Worm (Caenorhabditis elegans) whole organism, mixed stage, embryonic: ENCODE results near the gene sru-6.
A peak's percentile ranks its signal among the peaks of the same experiment; 100 is the strongest.

ENCODE experiments used
- M03D4.4 ChIP-seq: sonication (generic microtip); optimal IDR thresholded peaks from 2 replicates; lab custom pipeline; 2017; ENCODE audit warnings: mild to moderate bottlenecking, missing genetic modification characterization, missing compliant biosample characterization
- bed-3 ChIP-seq: fragments of 200-800 bp; sonication (Bioruptor generic); optimal IDR thresholded peaks from 3 replicates; lab custom pipeline; 2018; ENCODE audit warnings: mild to moderate bottlenecking, missing genetic modification characterization, moderate library complexity, missing compliant biosample characterization
- blmp-1 ChIP-seq: fragments of 150-350 bp; optimal IDR thresholded peaks from 2 replicates; lab custom pipeline; 2014; ENCODE audit warnings: missing biosample characterization, missing genetic modification characterization
- ceh-39 ChIP-seq: fragments of 150-350 bp; optimal IDR thresholded peaks from 2 replicates; lab custom pipeline; 2014; ENCODE audit warnings: missing biosample characterization, missing genetic modification characterization
- ceh-43 ChIP-seq: fragments of 200-800 bp; sonication (Bioruptor generic); optimal IDR thresholded peaks from 2 replicates; lab custom pipeline; 2018; ENCODE audit warnings: mild to moderate bottlenecking, missing genetic modification characterization, moderate library complexity, missing compliant biosample characterization
- ceh-83 ChIP-seq: fragments of 200-800 bp; sonication (Bioruptor generic); optimal IDR thresholded peaks from 2 replicates; lab custom pipeline; 2018; ENCODE audit warnings: mild to moderate bottlenecking, missing genetic modification characterization, missing compliant biosample characterization
- ces-1 ChIP-seq: fragments of 150-350 bp; optimal IDR thresholded peaks from 2 replicates; lab custom pipeline; 2014; ENCODE audit warnings: missing biosample characterization, missing genetic modification reagents, missing genetic modification characterization
- cnd-1 ChIP-seq: fragments of 200-800 bp; sonication (Bioruptor generic); optimal IDR thresholded peaks from 2 replicates; lab custom pipeline; 2018; ENCODE audit warnings: mild to moderate bottlenecking, missing genetic modification characterization, missing compliant biosample characterization
- drap-1 ChIP-seq: fragments of 200-800 bp; sonication (Bioruptor generic); optimal IDR thresholded peaks from 3 replicates; lab custom pipeline; 2018; ENCODE audit warnings: mild to moderate bottlenecking, missing genetic modification characterization, missing compliant biosample characterization
- elt-1 ChIP-seq: sonication (generic microtip); optimal IDR thresholded peaks from 2 replicates; lab custom pipeline; 2017; ENCODE audit warnings: missing genetic modification characterization, mild to moderate bottlenecking, missing compliant biosample characterization, antibody characterized with exemption, moderate library complexity, borderline replicate concordance; ENCODE audit not compliant: insufficient read depth
- elt-3 ChIP-seq: fragments of 150-350 bp; optimal IDR thresholded peaks from 2 replicates; lab custom pipeline; 2014; ENCODE audit warnings: missing biosample characterization, missing genetic modification characterization
- flh-1 ChIP-seq: fragments of 200-800 bp; sonication (Bioruptor generic); optimal IDR thresholded peaks from 2 replicates; lab custom pipeline; 2018; ENCODE audit warnings: mild to moderate bottlenecking, missing genetic modification characterization, moderate library complexity, missing compliant biosample characterization
- ham-2 ChIP-seq: fragments of 200-800 bp; sonication (Bioruptor generic); optimal IDR thresholded peaks from 2 replicates; lab custom pipeline; 2018; ENCODE audit warnings: mild to moderate bottlenecking, missing genetic modification characterization, missing compliant biosample characterization
- hlh-1 ChIP-seq: fragments of 150-350 bp; optimal IDR thresholded peaks from 2 replicates; lab custom pipeline; 2014; ENCODE audit warnings: missing biosample characterization, missing genetic modification reagents, missing genetic modification characterization
- lin-13 ChIP-seq: fragments of 150-350 bp; optimal IDR thresholded peaks from 2 replicates; lab custom pipeline; 2014; ENCODE audit warnings: missing biosample characterization, missing genetic modification characterization
- lin-32 ChIP-seq: fragments of 200-800 bp; sonication (Bioruptor generic); optimal IDR thresholded peaks from 2 replicates; lab custom pipeline; 2018; ENCODE audit warnings: mild to moderate bottlenecking, missing genetic modification characterization, missing compliant biosample characterization
- lsy-2 ChIP-seq: fragments of 150-350 bp; optimal IDR thresholded peaks from 2 replicates; lab custom pipeline; 2014; ENCODE audit warnings: missing biosample characterization, missing genetic modification characterization
- mab-5 ChIP-seq: fragments of 150-350 bp; optimal IDR thresholded peaks from 2 replicates; lab custom pipeline; 2014; ENCODE audit warnings: missing biosample characterization, missing genetic modification characterization
- mep-1 ChIP-seq: fragments of 150-350 bp; optimal IDR thresholded peaks from 2 replicates; lab custom pipeline; 2017; ENCODE audit warnings: missing biosample characterization, missing genetic modification reagents, missing genetic modification characterization, inconsistent platforms
- mls-2 ChIP-seq: sonication (generic microtip); optimal IDR thresholded peaks from 2 replicates; lab custom pipeline; 2016; ENCODE audit warnings: mild to moderate bottlenecking, missing genetic modification characterization, moderate library complexity, missing compliant biosample characterization
- nhr-12 ChIP-seq: fragments of 150-350 bp; optimal IDR thresholded peaks from 2 replicates; lab custom pipeline; 2014; ENCODE audit warnings: missing biosample characterization, missing genetic modification characterization
- nhr-2 ChIP-seq: fragments of 150-350 bp; optimal IDR thresholded peaks from 2 replicates; lab custom pipeline; 2014; ENCODE audit warnings: missing biosample characterization, missing genetic modification characterization
- nhr-237 ChIP-seq: fragments of 150-350 bp; optimal IDR thresholded peaks from 2 replicates; lab custom pipeline; 2014; ENCODE audit warnings: missing biosample characterization, missing genetic modification characterization
- nhr-28 ChIP-seq: fragments of 150-350 bp; optimal IDR thresholded peaks from 2 replicates; lab custom pipeline; 2014; ENCODE audit warnings: missing biosample characterization, missing genetic modification characterization
- nhr-76 ChIP-seq: sonication (generic microtip); optimal IDR thresholded peaks from 2 replicates; lab custom pipeline; 2017; ENCODE audit warnings: missing biosample characterization, missing genetic modification characterization
- pha-4 ChIP-seq: fragments of 150-350 bp; optimal IDR thresholded peaks from 2 replicates; lab custom pipeline; 2018; ENCODE audit warnings: missing biosample characterization, missing genetic modification reagents, missing genetic modification characterization
- sem-2 ChIP-seq: fragments of 200-800 bp; sonication (Bioruptor generic); optimal IDR thresholded peaks from 2 replicates; lab custom pipeline; 2018; ENCODE audit warnings: mild to moderate bottlenecking, missing genetic modification characterization, missing compliant biosample characterization
- snpc-4 ChIP-seq: fragments of 150-350 bp; optimal IDR thresholded peaks from 2 replicates; lab custom pipeline; 2014; ENCODE audit warnings: missing biosample characterization, missing genetic modification characterization
- sptf-1 ChIP-seq: sonication (generic microtip); optimal IDR thresholded peaks from 2 replicates; lab custom pipeline; 2017; ENCODE audit warnings: mild to moderate bottlenecking, missing genetic modification characterization, moderate library complexity, missing compliant biosample characterization
- tbx-8 ChIP-seq: fragments of 200-800 bp; sonication (Bioruptor generic); optimal IDR thresholded peaks from 2 replicates; lab custom pipeline; 2018; ENCODE audit warnings: mild to moderate bottlenecking, missing genetic modification characterization, moderate library complexity, missing compliant biosample characterization
- unc-120 ChIP-seq: sonication (generic microtip); optimal IDR thresholded peaks from 2 replicates; lab custom pipeline; 2017; ENCODE audit warnings: missing genetic modification characterization, missing compliant biosample characterization; ENCODE audit not compliant: poor library complexity, severe bottlenecking
- unc-39 ChIP-seq: fragments of 150-350 bp; optimal IDR thresholded peaks from 2 replicates; lab custom pipeline; 2014; ENCODE audit warnings: missing biosample characterization, missing genetic modification characterization
- unc-62 ChIP-seq: fragments of 150-350 bp; optimal IDR thresholded peaks from 2 replicates; lab custom pipeline; 2014; ENCODE audit warnings: missing biosample characterization, missing genetic modification reagents, missing genetic modification characterization
- zip-8 ChIP-seq: fragments of 150-350 bp; optimal IDR thresholded peaks from 2 replicates; lab custom pipeline; 2014; ENCODE audit warnings: missing biosample characterization, missing genetic modification characterization
- ztf-11 ChIP-seq: fragments of 150-350 bp; optimal IDR thresholded peaks from 2 replicates; lab custom pipeline; 2014; ENCODE audit warnings: missing biosample characterization, missing genetic modification characterization

The sru-6 gene

DNA sequence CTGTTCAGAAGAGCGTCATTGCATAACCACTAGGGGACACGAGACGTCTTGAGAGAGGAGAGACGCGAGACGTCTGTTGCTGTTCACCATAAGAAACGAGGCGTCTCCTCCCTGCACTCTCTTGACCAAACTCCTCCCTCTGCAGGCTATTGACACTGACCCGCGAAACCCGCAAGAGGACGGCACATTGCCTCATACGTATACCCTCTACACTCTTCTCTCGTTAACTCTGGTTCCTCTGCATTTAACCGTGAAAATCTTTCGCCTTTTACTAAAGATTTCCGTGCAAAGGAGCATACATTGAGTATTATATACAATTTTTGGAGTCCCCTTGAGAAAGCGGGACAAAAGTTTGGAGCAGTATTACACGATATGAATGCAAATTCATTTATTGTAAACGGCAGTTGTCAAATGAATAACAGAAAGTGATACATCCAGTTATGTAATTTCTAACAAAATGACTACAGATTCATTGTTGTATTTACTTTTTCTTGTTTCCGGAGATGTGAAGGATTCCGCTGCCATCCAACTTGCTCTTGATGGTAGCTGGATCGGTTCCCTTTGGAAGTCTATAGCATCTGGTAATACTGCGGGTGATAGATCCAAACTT, 45.9 kb upstream of the sru-6 start:
- TF ChIP-seq pha-4 (tag; lab: Kevin White, UChicago), result peak; percentile 97
- peak; percentile 54 for TF ChIP-seq ztf-11 (tag; lab: Kevin White, UChicago)
- no peak for TF ChIP-seq flh-1
- TF ChIP-seq unc-39 (tag; lab: Kevin White, UChicago), result no peak
- no peak for TF ChIP-seq snpc-4 (tag; lab: Kevin White, UChicago)
- peak; percentile 76 for TF ChIP-seq lsy-2 (tag; lab: Kevin White, UChicago)
- no peak for TF ChIP-seq nhr-28 (tag; lab: Kevin White, UChicago)
- peak; percentile 46 for TF ChIP-seq sptf-1 (tag; lab: Kevin White, UChicago)
- TF ChIP-seq nhr-2 (tag; lab: Kevin White, UChicago), result peak; percentile 41
- TF ChIP-seq cnd-1 (tag; lab: Kevin White, UChicago), result peak; percentile 54
- peak; percentile 38 for TF ChIP-seq unc-62 (GFP tag; lab: Kevin White, UChicago)
- TF ChIP-seq unc-120 (tag; lab: Kevin White, UChicago), result peak; percentile 85
- TF ChIP-seq lin-32 (GFP tag; lab: Kevin White, UChicago), result no peak
- TF ChIP-seq sem-2, result peak; percentile 43
- peak; percentile 33 for TF ChIP-seq tbx-8
- TF ChIP-seq nhr-12 (tag; lab: Kevin White, UChicago), result peak; percentile 29
- no peak for TF ChIP-seq bed-3 (GFP tag; lab: Kevin White, UChicago)
- no peak for TF ChIP-seq blmp-1 (tag; lab: Kevin White, UChicago)
- TF ChIP-seq lin-13 (tag; lab: Kevin White, UChicago), result peak; percentile 94
- TF ChIP-seq mab-5 (tag; lab: Kevin White, UChicago), result no peak
- TF ChIP-seq mls-2 (tag; lab: Kevin White, UChicago), result no peak
- TF ChIP-seq zip-8, result no peak
- no peak for TF ChIP-seq M03D4.4 (tag; lab: Kevin White, UChicago)
- TF ChIP-seq drap-1 (GFP tag; lab: Kevin White, UChicago), result peak; percentile 66
- TF ChIP-seq hlh-1 (tag; lab: Kevin White, UChicago), result peak; percentile 63
- no peak for TF ChIP-seq ceh-83
- no peak for TF ChIP-seq nhr-76 (tag; lab: Kevin White, UChicago)
- TF ChIP-seq ces-1 (GFP tag; lab: Kevin White, UChicago), result peak; percentile 84
- peak; percentile 80 for TF ChIP-seq mep-1
- no peak for TF ChIP-seq elt-1 (tag; lab: Kevin White, UChicago)
- peak; percentile 38 for TF ChIP-seq elt-3 (tag; lab: Kevin White, UChicago)
- peak; percentile 78 for TF ChIP-seq ceh-39 (tag; lab: Kevin White, UChicago)
- no peak for TF ChIP-seq ceh-43 (GFP tag; lab: Kevin White, UChicago)
- peak; percentile 45 for TF ChIP-seq ham-2 (GFP tag; lab: Kevin White, UChicago)
- TF ChIP-seq nhr-237 (tag; lab: Kevin White, UChicago), result peak; percentile 48

DNA sequence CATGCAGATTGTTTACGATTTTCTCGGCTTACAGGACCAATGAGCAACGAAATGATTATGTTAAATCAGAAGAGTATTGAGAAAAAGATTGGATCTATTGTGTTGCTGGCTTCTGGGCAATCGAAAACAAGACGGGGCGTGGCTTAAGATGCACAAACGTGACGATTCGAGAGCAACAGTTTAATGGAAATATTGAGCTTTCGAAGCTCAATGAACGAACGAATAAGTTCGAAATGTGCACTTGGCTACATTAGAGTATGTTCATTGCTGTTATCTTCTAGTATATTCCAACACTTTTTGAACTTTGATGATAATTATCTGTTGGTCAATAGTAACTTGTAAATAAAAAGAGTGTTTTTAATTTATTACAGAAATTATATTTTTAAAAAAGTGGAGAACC, 45.0 kb upstream of the sru-6 start, which contains the start of gene hsp-12.3:
Gene hsp-12.3 (minus strand): TSS at position 101 of the 400 bp plus-strand sequence.
- no peak for TF ChIP-seq ceh-39 (tag; lab: Kevin White, UChicago)
- no peak for TF ChIP-seq pha-4 (tag; lab: Kevin White, UChicago)
- no peak for TF ChIP-seq mls-2 (tag; lab: Kevin White, UChicago)
- no peak for TF ChIP-seq mep-1
- no peak for TF ChIP-seq sptf-1 (tag; lab: Kevin White, UChicago)

DNA sequence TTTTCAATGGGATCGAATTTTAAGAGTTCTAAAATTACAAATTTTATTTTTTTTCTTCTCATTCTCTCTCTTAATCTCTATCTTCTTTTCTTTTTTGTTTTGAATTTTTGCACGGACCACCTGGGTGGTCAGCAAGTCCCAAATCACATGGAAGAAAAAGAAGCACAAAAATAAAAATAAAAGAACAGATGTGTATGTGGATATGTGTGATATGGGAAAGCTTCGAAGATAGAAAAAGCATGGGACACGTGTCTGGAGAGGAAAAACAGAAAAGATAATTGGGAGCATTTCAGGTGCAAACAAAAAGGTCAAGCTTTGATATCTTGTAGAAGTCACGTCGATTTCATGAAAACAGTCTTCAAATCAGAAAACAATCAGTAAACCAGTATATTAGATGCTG, 43.2 kb upstream of the sru-6 start, which contains the start of gene hsp-12.6:
Gene hsp-12.6 (minus strand): TSS at position 20 of the 400 bp plus-strand sequence.
- TF ChIP-seq ces-1 (GFP tag; lab: Kevin White, UChicago), result no peak
- no peak for TF ChIP-seq unc-62 (GFP tag; lab: Kevin White, UChicago)
- no peak for TF ChIP-seq mls-2 (tag; lab: Kevin White, UChicago)
- TF ChIP-seq mab-5 (tag; lab: Kevin White, UChicago), result no peak
- no peak for TF ChIP-seq nhr-28 (tag; lab: Kevin White, UChicago)
- TF ChIP-seq tbx-8, result no peak
- TF ChIP-seq lsy-2 (tag; lab: Kevin White, UChicago), result no peak
- TF ChIP-seq snpc-4 (tag; lab: Kevin White, UChicago), result no peak
- TF ChIP-seq cnd-1 (tag; lab: Kevin White, UChicago), result no peak
- no peak for TF ChIP-seq lin-32 (GFP tag; lab: Kevin White, UChicago)
- TF ChIP-seq unc-120 (tag; lab: Kevin White, UChicago), result no peak
